Fruit fly (Drosophila melanogaster) whole organism, wandering third instar larva: Measurements from ENCODE around the gene Ost48.
A peak's percentile ranks its signal among the peaks of the same experiment; 100 is the strongest.

Source experiments
- Abd-B ChIP-seq: fragments of >200 bp; optimal IDR thresholded peaks from 2 replicates; lab custom pipeline; 2017; ENCODE audit warnings: missing biosample characterization, missing genetic modification characterization
- CG32264 ChIP-seq: fragments of 200-800 bp; sonication (Bioruptor generic); optimal IDR thresholded peaks from 2 replicates; lab custom pipeline; 2016; ENCODE audit warnings: missing biosample characterization, missing genetic modification characterization
- CrebA ChIP-seq: fragments of 200-800 bp; sonication (Bioruptor generic); optimal IDR thresholded peaks from 2 replicates; lab custom pipeline; 2016; ENCODE audit warnings: missing biosample characterization, mild to moderate bottlenecking, missing genetic modification characterization, borderline replicate concordance
- Dfd ChIP-seq: fragments of >200 bp; optimal IDR thresholded peaks from 2 replicates; lab custom pipeline; 2017; ENCODE audit warnings: missing biosample characterization, missing genetic modification characterization
- Dif ChIP-seq: fragments of 200-275, 200-300 bp; sonication (Bioruptor generic); optimal IDR thresholded peaks from 2 replicates; lab custom pipeline; 2018; ENCODE audit warnings: missing biosample characterization, missing genetic modification characterization; ENCODE audit not compliant: partially characterized antibody
- HLH106 ChIP-seq: fragments of 200-800 bp; optimal IDR thresholded peaks from 3 replicates; lab custom pipeline; 2019; ENCODE audit warnings: missing biosample characterization, mild to moderate bottlenecking, missing genetic modification characterization, moderate library complexity
- Hr83 ChIP-seq: fragments of 200-300 bp; sonication (Bioruptor generic); optimal IDR thresholded peaks from 2 replicates; lab custom pipeline; 2016; ENCODE audit warnings: missing biosample characterization, mild to moderate bottlenecking, missing genetic modification characterization, moderate library complexity; ENCODE audit not compliant: poor library complexity, severe bottlenecking
- Jra ChIP-seq: sonication (Bioruptor generic); optimal IDR thresholded peaks from 2 replicates; lab custom pipeline; 2016; ENCODE audit warnings: missing biosample characterization, missing genetic modification characterization
- N ChIP-seq: fragments of >200 bp; optimal IDR thresholded peaks from 2 replicates; lab custom pipeline; 2018; ENCODE audit warnings: missing biosample characterization, missing external identifiers, missing genetic modification characterization
- OdsH ChIP-seq: fragments of 200-800 bp; sonication (Bioruptor generic); optimal IDR thresholded peaks from 2 replicates; lab custom pipeline; 2016; ENCODE audit warnings: missing biosample characterization, mild to moderate bottlenecking, missing genetic modification characterization
- Sp1 ChIP-seq: fragments of 200-800 bp; sonication (Bioruptor generic); optimal IDR thresholded peaks from 3 replicates; lab custom pipeline; 2019; ENCODE audit warnings: missing biosample characterization, mild to moderate bottlenecking, missing genetic modification characterization, moderate library complexity
- Vsx2 ChIP-seq: fragments of 200-300, 225-300 bp; sonication (Bioruptor generic); optimal IDR thresholded peaks from 2 replicates; lab custom pipeline; 2018; ENCODE audit warnings: missing biosample characterization, missing genetic modification characterization; ENCODE audit not compliant: partially characterized antibody
- br ChIP-seq: fragments of 200-800 bp; sonication (Bioruptor generic); optimal IDR thresholded peaks from 2 replicates; lab custom pipeline; 2016; ENCODE audit warnings: missing biosample characterization, missing genetic modification characterization
- brk ChIP-seq: fragments of 200-800 bp; sonication (Bioruptor generic); optimal IDR thresholded peaks from 2 replicates; lab custom pipeline; 2016; ENCODE audit warnings: missing biosample characterization, mild to moderate bottlenecking, missing genetic modification characterization
- ey ChIP-seq: fragments of 200-800 bp; sonication (Bioruptor generic); optimal IDR thresholded peaks from 2 replicates; lab custom pipeline; 2016; ENCODE audit warnings: missing biosample characterization, missing genetic modification characterization
- foxo ChIP-seq, 2 experiments: fragments of 200-800 bp; sonication (Bioruptor generic); optimal IDR thresholded peaks; 2 replicates in 1 of 2; 3 replicates in 1 of 2; lab custom pipeline; 2016 to 2017; ENCODE audit warnings: missing biosample characterization in 2 of 2, missing genetic modification characterization in 2 of 2
- h ChIP-seq: fragments of 200-800 bp; sonication (Bioruptor generic); optimal IDR thresholded peaks from 3 replicates; lab custom pipeline; 2016; ENCODE audit warnings: missing biosample characterization, mild to moderate bottlenecking, missing genetic modification characterization
- jim ChIP-seq: fragments of 175-275, 200-325 bp; sonication (Bioruptor generic); optimal IDR thresholded peaks from 2 replicates; lab custom pipeline; 2016; ENCODE audit warnings: missing biosample characterization, mild to moderate bottlenecking, missing genetic modification characterization
- lola ChIP-seq: fragments of >200 bp; optimal IDR thresholded peaks from 2 replicates; lab custom pipeline; 2017; ENCODE audit warnings: missing biosample characterization, missing genetic modification characterization
- pan ChIP-seq: fragments of >200 bp; optimal IDR thresholded peaks from 2 replicates; lab custom pipeline; 2017
- psq ChIP-seq: fragments of 200-800 bp; sonication (Bioruptor generic); optimal IDR thresholded peaks from 3 replicates; lab custom pipeline; 2017; ENCODE audit warnings: missing biosample characterization, mild to moderate bottlenecking, missing genetic modification characterization, moderate library complexity
- sv ChIP-seq: fragments of 200-800 bp; sonication (Bioruptor generic); optimal IDR thresholded peaks from 3 replicates; lab custom pipeline; 2016; ENCODE audit warnings: missing biosample characterization, missing genetic modification characterization
- woc ChIP-seq: sonication (Bioruptor generic); optimal IDR thresholded peaks from 2 replicates; lab custom pipeline; 2016; ENCODE audit warnings: missing biosample characterization, mild to moderate bottlenecking, missing genetic modification characterization

The Ost48 gene

dm6 chrX:9192429-9192828 is 34.1 kb upstream of the Ost48 start, which contains the start of gene CG12056:
Gene CG12056 (plus strand): TSS chrX:9192669.
- no peak for TF ChIP-seq N (GFP tag; lab: Kevin White, UChicago)
- no peak for TF ChIP-seq Sp1 (GFP tag; lab: Kevin White, UChicago)
- TF ChIP-seq ey (GFP tag; lab: Kevin White, UChicago), result no peak
- TF ChIP-seq jim (GFP tag; lab: Kevin White, UChicago), result no peak
- no peak for TF ChIP-seq Abd-B
- TF ChIP-seq Dif (GFP tag; lab: Kevin White, UChicago), result no peak
- TF ChIP-seq pan (lab: Kevin White, UChicago), result no peak
- TF ChIP-seq CrebA (GFP tag; lab: Kevin White, UChicago), result no peak
- TF ChIP-seq br (GFP tag; lab: Kevin White, UChicago), result no peak

dm6 chrX:9191357-9191756 is 33.0 kb upstream of the Ost48 start, which contains the start of gene CG12057:
Gene CG12057 (plus strand): TSS chrX:9191657.
- TF ChIP-seq h (GFP tag; lab: Kevin White, UChicago), result no peak
- no peak for TF ChIP-seq foxo (GFP tag; optimal IDR thresholded peaks at IDR 0.05; lab: Kevin White, UChicago)
- no peak for TF ChIP-seq OdsH
- TF ChIP-seq sv (GFP tag; lab: Kevin White, UChicago), result no peak
- no peak for TF ChIP-seq HLH106 (tag; lab: Kevin White, UChicago)
- no peak for TF ChIP-seq pan (lab: Kevin White, UChicago)
- no peak for TF ChIP-seq ey (GFP tag; lab: Kevin White, UChicago)

dm6 chrX:9190555-9191184 is 32.4 kb upstream of the Ost48 start, which contains the start of gene CG12115:
Gene CG12115 (minus strand): TSS chrX:9190605.
- TF ChIP-seq lola (GFP tag; lab: Kevin White, UChicago), result no peak
- TF ChIP-seq psq, result no peak
- no peak for TF ChIP-seq brk (GFP tag; lab: Kevin White, UChicago)
- TF ChIP-seq Vsx2 (GFP tag; lab: Kevin White, UChicago), result no peak
- no peak for TF ChIP-seq foxo (GFP tag; optimal IDR thresholded peaks at IDR 0.05; lab: Kevin White, UChicago)
- TF ChIP-seq Jra (GFP tag; lab: Kevin White, UChicago), result no peak
- no peak for TF ChIP-seq OdsH
- no peak for TF ChIP-seq jim (GFP tag; lab: Kevin White, UChicago)
- no peak for TF ChIP-seq br (GFP tag; lab: Kevin White, UChicago)

dm6 chrX:9187429-9187828 is 29.1 kb upstream of the Ost48 start:
- no peak for TF ChIP-seq brk (GFP tag; lab: Kevin White, UChicago)
- TF ChIP-seq CG32264 (GFP tag; lab: Kevin White, UChicago), result no peak

- TF ChIP-seq br (GFP tag; lab: Kevin White, UChicago) (no peak), Hr83 (GFP tag; lab: Kevin White, UChicago) (no peak), ey (GFP tag; lab: Kevin White, UChicago) (no peak), Dfd (peak; percentile 93)
Measured at dm6 chrX:9168273-9168672, 10.0 kb upstream of the Ost48 start.

- TF ChIP-seq woc (peak; percentile 37), lola (GFP tag; lab: Kevin White, UChicago) (no peak), ey (GFP tag; lab: Kevin White, UChicago) (no peak), Abd-B (no peak)
- TF ChIP-seq, all 38 proteins: peak for 1
Measured at dm6 chrX:9164510-9165506, 6.5 kb upstream of the Ost48 start.
